Worm (Caenorhabditis elegans) whole organism, midembryonic: ENCODE measurements around the gene EEED8.15.

Experiments used
- T22C8.4 ChIP-seq: fragments of 200-800 bp; sonication (Bioruptor generic); IDR thresholded peaks from 2 replicates; pipeline ENCODE4 v1.3.6; 2022; ENCODE audit warnings: missing genetic modification characterization, missing compliant biosample characterization
- flt-1 ChIP-seq: fragments of 200-800 bp; sonication (Bioruptor generic); IDR thresholded peaks from 2 replicates; pipeline ENCODE4 v1.3.6; 2022; ENCODE audit warnings: missing genetic modification characterization, missing compliant biosample characterization
- klf-2 ChIP-seq: fragments of 200-800 bp; sonication (Bioruptor generic); conservative IDR thresholded peaks from 2 replicates; pipeline ENCODE4 v1.3.6; 2022; ENCODE audit warnings: missing genetic modification reagents, missing genetic modification characterization, missing compliant biosample characterization
- med-1 ChIP-seq: sonication (generic microtip); optimal IDR thresholded peaks from 2 replicates; lab custom pipeline; 2017; ENCODE audit warnings: missing genetic modification characterization, mild to moderate bottlenecking, missing compliant biosample characterization, antibody characterized with exemption, missing genetic modification reagents; ENCODE audit not compliant: insufficient read depth
- ref-1 ChIP-seq: fragments of 200-800 bp; sonication (Bioruptor generic); conservative IDR thresholded peaks from 2 replicates; pipeline ENCODE4 v1.3.6; 2022; ENCODE audit warnings: missing genetic modification reagents, missing genetic modification characterization, missing compliant biosample characterization
- ztf-23 ChIP-seq: fragments of 200-800 bp; sonication (Bioruptor generic); IDR thresholded peaks from 2 replicates; pipeline ENCODE4 v1.3.6; 2022; ENCODE audit warnings: missing genetic modification reagents, missing genetic modification characterization, missing compliant biosample characterization
- ztf-29 ChIP-seq: fragments of 200-800 bp; sonication (Bioruptor generic); IDR thresholded peaks from 2 replicates; pipeline ENCODE4 v1.3.6; 2022; ENCODE audit warnings: missing genetic modification reagents, missing genetic modification characterization, missing compliant biosample characterization

ce11 chrII:5426470-5426869 is 7.4 kb downstream of the EEED8.15 start:
- TF ChIP-seq flt-1 (GFP tag; lab: Robert Waterston, UW) = no peak
- TF ChIP-seq med-1 (GFP tag; lab: Kevin White, UChicago) = no peak
- TF ChIP-seq ref-1 (GFP tag; lab: Robert Waterston, UW) = no peak
- no peak for TF ChIP-seq ztf-23 (GFP tag; lab: Robert Waterston, UW)
- no peak for TF ChIP-seq klf-2 (GFP tag; lab: Robert Waterston, UW)
- no peak for TF ChIP-seq ztf-29 (GFP tag; lab: Robert Waterston, UW)
- no peak for TF ChIP-seq T22C8.4
